Fruit fly (Drosophila melanogaster): Measurements from ENCODE around the gene Rev1.
A peak's percentile ranks its signal among the peaks of the same experiment; 100 is the strongest.

Rev1 gene

DNA sequence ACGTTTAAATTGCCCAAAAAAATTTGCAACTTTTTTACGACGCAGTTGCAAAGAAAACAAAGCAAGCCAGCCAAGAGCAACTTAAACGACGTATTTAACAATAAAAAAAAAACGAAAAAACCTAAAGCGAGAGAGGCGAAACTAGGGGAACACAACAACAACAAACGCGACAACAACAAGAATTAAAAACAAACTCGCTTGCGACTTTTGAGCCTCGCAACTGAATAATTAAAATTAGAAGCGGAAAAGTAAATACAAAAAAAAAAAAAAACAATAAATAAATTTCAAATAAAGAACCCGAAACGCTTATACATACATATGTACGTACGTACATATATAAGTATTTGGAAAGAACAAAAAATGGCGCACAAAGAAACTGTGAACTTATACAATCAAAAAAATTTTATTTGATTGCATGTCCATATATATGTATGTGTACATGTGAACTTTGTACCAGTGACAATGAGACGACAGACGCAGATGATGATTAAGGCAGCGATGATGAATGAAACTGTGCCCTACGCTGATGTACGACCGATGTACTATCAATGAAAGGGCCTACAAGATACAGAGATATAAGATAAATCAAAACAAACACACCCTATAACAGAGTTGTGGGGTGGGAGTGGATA is 25.4 kb upstream of the Rev1 start:
- TF ChIP-seq ey (GFP tag; optimal IDR thresholded peaks at IDR 0.05) (no peak), Hnf4 (GFP tag; optimal IDR thresholded peaks at IDR 0.05) (peak; percentile 42)

DNA sequence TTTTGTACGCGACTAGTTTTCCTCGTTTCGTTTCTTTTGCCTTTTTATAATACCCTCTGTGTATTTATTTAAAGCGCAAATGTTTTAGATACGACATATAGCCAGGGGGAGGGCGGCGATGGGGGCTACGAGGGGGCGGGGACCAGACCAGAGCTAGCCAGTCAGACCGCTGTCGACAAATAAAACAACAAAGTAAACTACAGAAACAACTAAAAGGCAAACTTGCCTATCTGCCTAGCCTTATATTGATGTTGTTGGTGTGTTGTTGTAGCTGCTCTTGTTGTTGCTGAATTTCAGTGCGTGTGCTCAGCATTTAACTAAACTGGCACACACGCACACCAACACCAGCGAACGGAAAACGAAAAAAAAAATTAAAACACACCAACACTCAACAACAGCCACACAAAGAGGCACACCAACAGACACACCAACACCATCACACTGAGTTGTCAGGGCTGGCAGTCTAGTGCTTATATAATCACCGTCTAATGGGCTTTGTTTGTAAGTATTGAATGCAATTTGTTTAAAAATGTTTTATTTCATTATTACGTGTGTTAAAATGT is 24.7 kb upstream of the Rev1 start:
- TF ChIP-seq Hr83 (GFP tag; optimal IDR thresholded peaks at IDR 0.05; ENCODE audit: poor library complexity, severe bottlenecking) (no peak), Myc (optimal IDR thresholded peaks at IDR 0.05) (no peak), Dif (GFP tag; optimal IDR thresholded peaks at IDR 0.05; ENCODE audit: partially characterized antibody) (no peak), Hr78 (GFP tag; optimal IDR thresholded peaks at IDR 0.05) (no peak), dsf (GFP tag; optimal IDR thresholded peaks at IDR 0.05; ENCODE audit: borderline replicate concordance) (no peak), dl (GFP tag; optimal IDR thresholded peaks at IDR 0.05; ENCODE audit: insufficient read depth in 1 of 2, partially characterized antibody in 2 of 2) (no peak), psq (GFP tag; optimal IDR thresholded peaks at IDR 0.05) (no peak), Vsx2 (GFP tag; optimal IDR thresholded peaks at IDR 0.05; ENCODE audit: partially characterized antibody) (no peak), foxo (GFP tag; optimal IDR thresholded peaks at IDR 0.05) (no peak), sv (GFP tag; optimal IDR thresholded peaks at IDR 0.05) (no peak), Dfd (GFP tag; optimal IDR thresholded peaks at IDR 0.05) (no peak), Jra (GFP tag; optimal IDR thresholded peaks at IDR 0.05) (no peak), OdsH (GFP tag; optimal IDR thresholded peaks at IDR 0.05) (no peak), ey (GFP tag; optimal IDR thresholded peaks at IDR 0.05) (no peak), jim (GFP tag; optimal IDR thresholded peaks at IDR 0.05) (no peak), GATAd (GFP tag; optimal IDR thresholded peaks at IDR 0.05) (no peak), lola (GFP tag; optimal IDR thresholded peaks at IDR 0.05) (no peak)

DNA sequence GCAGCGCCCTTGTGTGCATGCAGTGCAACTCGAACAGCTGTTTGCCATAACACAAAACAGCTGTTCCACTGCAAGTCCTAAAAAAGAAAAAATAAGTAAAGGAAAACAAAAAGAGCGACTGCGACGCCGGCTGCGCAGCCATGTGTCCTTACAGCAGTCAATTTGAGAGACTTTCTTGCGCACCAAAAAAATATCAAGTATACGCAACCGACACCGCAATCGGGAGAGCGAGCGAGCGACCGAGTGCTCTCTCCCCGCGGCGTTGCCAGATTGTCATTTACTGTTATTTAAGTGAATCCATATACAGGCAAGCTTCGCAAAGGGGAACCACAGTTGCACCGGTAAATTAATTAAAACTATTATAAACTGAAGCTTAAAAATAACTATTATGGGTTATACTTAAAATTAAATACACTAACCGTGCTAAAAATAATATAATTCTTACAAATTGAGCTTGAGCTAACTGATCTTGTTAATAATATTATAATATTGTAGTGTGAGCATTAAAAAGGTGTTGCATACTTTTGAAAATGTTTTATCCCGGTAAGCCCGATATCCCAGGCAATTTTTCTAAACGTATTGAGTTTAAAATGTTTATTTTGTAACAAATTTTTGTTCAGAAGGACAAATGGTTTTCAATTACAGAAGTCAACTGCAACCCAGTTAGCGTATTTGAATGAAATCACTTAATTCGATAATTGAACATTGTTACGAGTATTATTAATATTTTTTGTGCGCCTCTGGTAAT is 24.1 kb upstream of the Rev1 start:
- TF ChIP-seq jim (GFP tag; optimal IDR thresholded peaks at IDR 0.05), result no peak
- TF ChIP-seq Vsx2 (GFP tag; optimal IDR thresholded peaks at IDR 0.05; ENCODE audit: partially characterized antibody), result no peak
- TF ChIP-seq Jra (GFP tag; optimal IDR thresholded peaks at IDR 0.05), result no peak
- no peak for TF ChIP-seq Myc (optimal IDR thresholded peaks at IDR 0.05)
- no peak for TF ChIP-seq Rel (GFP tag; optimal IDR thresholded peaks at IDR 0.05)
- TF ChIP-seq Rel (tag; optimal IDR thresholded peaks at IDR 0.05), result no peak
- peak; percentile 4 for TF ChIP-seq psq (GFP tag; optimal IDR thresholded peaks at IDR 0.05)
- no peak for TF ChIP-seq GATAd (GFP tag; optimal IDR thresholded peaks at IDR 0.05)
- peak; percentile 28 for TF ChIP-seq rgr (GFP tag; optimal IDR thresholded peaks at IDR 0.05)
- peak; percentile 23 for TF ChIP-seq ey (GFP tag; optimal IDR thresholded peaks at IDR 0.05)
- TF ChIP-seq Dfd (GFP tag; optimal IDR thresholded peaks at IDR 0.05), result no peak
- TF ChIP-seq sv (GFP tag; optimal IDR thresholded peaks at IDR 0.05), result peak; percentile 44
- no peak for TF ChIP-seq dmrt93B (GFP tag; optimal IDR thresholded peaks at IDR 0.05)
- no peak for TF ChIP-seq Mio (GFP tag; optimal IDR thresholded peaks at IDR 0.05)
- TF ChIP-seq brk (GFP tag; optimal IDR thresholded peaks at IDR 0.05), result no peak
- no peak for TF ChIP-seq pan (optimal IDR thresholded peaks at IDR 0.05)
- peak in 1 of 2 experiments; percentile 39 for TF ChIP-seq foxo (GFP tag; optimal IDR thresholded peaks at IDR 0.05)
- no peak for TF ChIP-seq br (GFP tag; optimal IDR thresholded peaks at IDR 0.05)
- TF ChIP-seq HLH106 (tag; optimal IDR thresholded peaks at IDR 0.05), result peak; percentile 12
- no peak for TF ChIP-seq Hnf4 (GFP tag; optimal IDR thresholded peaks at IDR 0.05)
- no peak for TF ChIP-seq Dif (GFP tag; optimal IDR thresholded peaks at IDR 0.05; ENCODE audit: partially characterized antibody)
- TF ChIP-seq Abd-B (GFP tag; optimal IDR thresholded peaks at IDR 0.05), result no peak
- TF ChIP-seq CG9705 (GFP tag; optimal IDR thresholded peaks at IDR 0.05), result no peak
- TF ChIP-seq Sp1 (GFP tag; optimal IDR thresholded peaks at IDR 0.05), result no peak
- no peak for TF ChIP-seq CG32264 (GFP tag; optimal IDR thresholded peaks at IDR 0.05)
- no peak for TF ChIP-seq N (GFP tag; optimal IDR thresholded peaks at IDR 0.05)
- peak; percentile 21 for TF ChIP-seq Hr83 (GFP tag; optimal IDR thresholded peaks at IDR 0.05; ENCODE audit: poor library complexity, severe bottlenecking)
- TF ChIP-seq sage (GFP tag; optimal IDR thresholded peaks at IDR 0.05), result no peak
- no peak for TF ChIP-seq lola (GFP tag; optimal IDR thresholded peaks at IDR 0.05)
- no peak for TF ChIP-seq tai (GFP tag; optimal IDR thresholded peaks at IDR 0.05)
- TF ChIP-seq dsf (GFP tag; optimal IDR thresholded peaks at IDR 0.05; ENCODE audit: borderline replicate concordance), result no peak
- peak in 1 of 2 experiments; percentile 23 for TF ChIP-seq dl (GFP tag; optimal IDR thresholded peaks at IDR 0.05; ENCODE audit: insufficient read depth in 1 of 2, partially characterized antibody in 2 of 2)
- peak; percentile 6 for TF ChIP-seq woc (GFP tag; optimal IDR thresholded peaks at IDR 0.05)
- no peak for TF ChIP-seq usp (GFP tag; optimal IDR thresholded peaks at IDR 0.05)
- TF ChIP-seq OdsH (GFP tag; optimal IDR thresholded peaks at IDR 0.05), result no peak
- TF ChIP-seq h (GFP tag; optimal IDR thresholded peaks at IDR 0.05), result no peak
- TF ChIP-seq CrebA (GFP tag; optimal IDR thresholded peaks at IDR 0.05; ENCODE audit: borderline replicate concordance), result no peak
- peak; percentile 38 for TF ChIP-seq fru (GFP tag; optimal IDR thresholded peaks at IDR 0.05)
- TF ChIP-seq Hr78 (GFP tag; optimal IDR thresholded peaks at IDR 0.05), result no peak

Measured in whole organism, wandering third instar larva.